Fruit fly (Drosophila melanogaster) whole organism, embryonic: ENCODE measurements around the gene CG42494.

Experiments
- ATbp ChIP-seq: fragments of 200-800 bp; sonication (Bioruptor generic); optimal IDR thresholded peaks from 2 replicates; lab custom pipeline; 2017; ENCODE audit warnings: missing biosample characterization, mild to moderate bottlenecking, missing genetic modification characterization, missing genetic modification reagents
- Bdp1 ChIP-seq: fragments of 200-800 bp; sonication (Bioruptor generic); optimal IDR thresholded peaks from 3 replicates; lab custom pipeline; 2016; ENCODE audit warnings: missing biosample characterization, missing genetic modification characterization
- CG10147 ChIP-seq: fragments of 200-800 bp; sonication (Bioruptor generic); optimal IDR thresholded peaks from 2 replicates; lab custom pipeline; 2019; ENCODE audit warnings: missing biosample characterization, mild to moderate bottlenecking, missing genetic modification characterization, moderate library complexity
- CG10366 ChIP-seq: fragments of 200-800 bp; sonication (Bioruptor generic); IDR thresholded peaks from 2 replicates; pipeline ENCODE4 v1.3.6; 2022; ENCODE audit warnings: missing biosample characterization, missing genetic modification characterization
- CG10959 ChIP-seq: fragments of 200-800 bp; sonication (Bioruptor generic); IDR thresholded peaks from 2 replicates; pipeline ENCODE4 v1.3.6; 2022; ENCODE audit warnings: missing biosample characterization, missing genetic modification characterization
- CG13287 ChIP-seq: fragments of 200-800 bp; sonication (Bioruptor generic); IDR thresholded peaks from 2 replicates; pipeline ENCODE4 v1.3.6; 2022; ENCODE audit warnings: missing biosample characterization, missing genetic modification characterization; ENCODE audit not compliant: partially characterized antibody
- CG15601 ChIP-seq: fragments of 200-800 bp; sonication (Bioruptor generic); optimal IDR thresholded peaks from 3 replicates; lab custom pipeline; 2019; ENCODE audit warnings: missing biosample characterization, mild to moderate bottlenecking, missing genetic modification characterization, moderate library complexity
- CG15696 ChIP-seq: fragments of 200-800 bp; sonication (Bioruptor generic); optimal IDR thresholded peaks from 2 replicates; lab custom pipeline; 2019; ENCODE audit warnings: missing biosample characterization, mild to moderate bottlenecking, missing genetic modification characterization, moderate library complexity
- CG1603 ChIP-seq: fragments of 200-800 bp; sonication (Bioruptor generic); optimal IDR thresholded peaks from 2 replicates; lab custom pipeline; 2019; ENCODE audit warnings: missing biosample characterization, mild to moderate bottlenecking, missing genetic modification characterization, moderate library complexity
- CG1792 ChIP-seq: fragments of 200-800 bp; sonication (Bioruptor generic); optimal IDR thresholded peaks from 2 replicates; lab custom pipeline; 2016; ENCODE audit warnings: missing biosample characterization, missing genetic modification characterization
- CG1832 ChIP-seq: fragments of 200-800 bp; sonication (Bioruptor generic); optimal IDR thresholded peaks from 2 replicates; lab custom pipeline; 2017; ENCODE audit warnings: missing biosample characterization, mild to moderate bottlenecking, missing genetic modification characterization, inconsistent platforms
- CG18476 ChIP-seq: fragments of 200-800 bp; sonication (Bioruptor generic); optimal IDR thresholded peaks from 2 replicates; lab custom pipeline; 2016; ENCODE audit warnings: missing biosample characterization, mild to moderate bottlenecking, missing genetic modification characterization
- CG18764 ChIP-seq: fragments of 200-800 bp; sonication (Bioruptor generic); optimal IDR thresholded peaks from 3 replicates; lab custom pipeline; 2016; ENCODE audit warnings: missing biosample characterization, missing genetic modification characterization
- CG2202 ChIP-seq: fragments of 200-800 bp; sonication (Bioruptor generic); optimal IDR thresholded peaks from 2 replicates; lab custom pipeline; 2018; ENCODE audit warnings: missing biosample characterization, mild to moderate bottlenecking, missing genetic modification characterization
- CG2889 ChIP-seq: fragments of 200-800 bp; sonication (Bioruptor generic); IDR thresholded peaks from 3 replicates; pipeline ENCODE4 v1.3.6; 2022; ENCODE audit warnings: missing biosample characterization, missing genetic modification characterization
- CG34224 ChIP-seq: fragments of 200-800 bp; sonication (Bioruptor generic); IDR thresholded peaks from 3 replicates; pipeline ENCODE4 v1.3.6; 2022; ENCODE audit warnings: missing biosample characterization, missing genetic modification characterization; ENCODE audit not compliant: partially characterized antibody
- CG3847 ChIP-seq: fragments of 200-800 bp; sonication (Bioruptor generic); IDR thresholded peaks from 2 replicates; pipeline ENCODE4 v1.3.6; 2022; ENCODE audit warnings: missing biosample characterization, missing genetic modification characterization
- CG42726 ChIP-seq: fragments of 200-800 bp; sonication (Bioruptor generic); IDR thresholded peaks from 2 replicates; pipeline ENCODE4 v1.3.6; 2022; ENCODE audit warnings: missing biosample characterization, missing genetic modification characterization; ENCODE audit not compliant: partially characterized antibody
- CG5245 ChIP-seq: fragments of 200-800 bp; sonication (Bioruptor generic); optimal IDR thresholded peaks from 3 replicates; lab custom pipeline; 2016; ENCODE audit warnings: missing biosample characterization, missing genetic modification characterization
- CG5953 ChIP-seq: fragments of 200-800 bp; sonication (Bioruptor generic); IDR thresholded peaks from 2 replicates; pipeline ENCODE4 v1.3.6; 2022; ENCODE audit warnings: missing biosample characterization, missing genetic modification characterization
- CG6272 ChIP-seq: fragments of 200-800 bp; sonication (Bioruptor generic); IDR thresholded peaks from 2 replicates; pipeline ENCODE4 v1.3.6; 2022; ENCODE audit warnings: missing biosample characterization, missing genetic modification characterization
- CG7987 ChIP-seq: fragments of 200-800 bp; sonication (Bioruptor generic); optimal IDR thresholded peaks from 2 replicates; lab custom pipeline; 2018; ENCODE audit warnings: missing biosample characterization, mild to moderate bottlenecking, missing genetic modification characterization, moderate library complexity
- CG9215 ChIP-seq: fragments of 200-800 bp; sonication (Bioruptor generic); IDR thresholded peaks from 2 replicates; pipeline ENCODE4 v1.3.6; 2022; ENCODE audit warnings: missing biosample characterization, missing genetic modification characterization
- CG9797 ChIP-seq: fragments of 200-800 bp; sonication (Bioruptor generic); optimal IDR thresholded peaks from 3 replicates; lab custom pipeline; 2018; ENCODE audit warnings: missing biosample characterization, mild to moderate bottlenecking, missing genetic modification characterization
- CkIIα-i1 ChIP-seq: fragments of 200-800 bp; sonication (Bioruptor generic); IDR thresholded peaks from 2 replicates; pipeline ENCODE4 v1.3.6; 2022; ENCODE audit warnings: missing biosample characterization, missing genetic modification characterization
- Dek ChIP-seq: fragments of 200-800 bp; sonication (Bioruptor generic); optimal IDR thresholded peaks from 3 replicates; lab custom pipeline; 2019; ENCODE audit warnings: missing biosample characterization, mild to moderate bottlenecking, missing genetic modification characterization, moderate library complexity
- Gsc ChIP-seq: fragments of 200-800 bp; sonication (Bioruptor generic); IDR thresholded peaks from 2 replicates; pipeline ENCODE4 v1.3.6; 2022; ENCODE audit warnings: missing biosample characterization, missing genetic modification characterization
- HmgZ ChIP-seq: fragments of 200-800 bp; sonication (Bioruptor generic); optimal IDR thresholded peaks from 2 replicates; lab custom pipeline; 2018; ENCODE audit warnings: missing biosample characterization, mild to moderate bottlenecking, missing genetic modification characterization
- Hr78 ChIP-seq, 2 experiments: fragments of 200-800 bp in 1 of 2; fragments of >200 bp in 1 of 2; sonication (Bioruptor generic) in 1 of 2; optimal IDR thresholded peaks; 2 replicates each; lab custom pipeline; 2017 to 2019; ENCODE audit warnings: missing biosample characterization in 2 of 2, missing genetic modification characterization in 2 of 2, mild to moderate bottlenecking in 1 of 2, moderate library complexity in 1 of 2
- Lhr ChIP-seq: fragments of 200-800 bp; sonication (Bioruptor generic); optimal IDR thresholded peaks from 3 replicates; lab custom pipeline; 2017; ENCODE audit warnings: mild to moderate bottlenecking, missing biosample characterization, missing genetic modification reagents, missing genetic modification characterization
- MTF-1 ChIP-seq: fragments of 200-800 bp; sonication (Bioruptor generic); optimal IDR thresholded peaks from 2 replicates; lab custom pipeline; 2018; ENCODE audit warnings: missing biosample characterization, mild to moderate bottlenecking, missing genetic modification characterization, borderline replicate concordance
- NK7.1 ChIP-seq: fragments of 200-800 bp; sonication (Bioruptor generic); optimal IDR thresholded peaks from 3 replicates; lab custom pipeline; 2016; ENCODE audit warnings: missing biosample characterization, missing genetic modification characterization
- Neu2 ChIP-seq: fragments of 200-800 bp; sonication (Bioruptor generic); optimal IDR thresholded peaks from 3 replicates; lab custom pipeline; 2016; ENCODE audit warnings: missing biosample characterization, missing genetic modification characterization, borderline replicate concordance
- Side ChIP-seq: fragments of 200-800 bp; sonication (Bioruptor generic); optimal IDR thresholded peaks from 2 replicates; lab custom pipeline; 2016; ENCODE audit warnings: missing biosample characterization, missing genetic modification characterization
- Sin3A ChIP-seq: fragments of >200 bp; optimal IDR thresholded peaks from 2 replicates; lab custom pipeline; 2018
- ac ChIP-seq: fragments of 200-800 bp; sonication (Bioruptor generic); optimal IDR thresholded peaks from 3 replicates; lab custom pipeline; 2017; ENCODE audit warnings: missing biosample characterization, mild to moderate bottlenecking, missing genetic modification characterization
- chinmo ChIP-seq: fragments of 200-800 bp; sonication (Bioruptor generic); IDR thresholded peaks from 4 replicates; pipeline ENCODE4 v1.3.6; 2022; ENCODE audit warnings: missing biosample characterization, missing genetic modification characterization; ENCODE audit not compliant: partially characterized antibody
- dm ChIP-seq: fragments of 200-800 bp; sonication (Bioruptor generic); optimal IDR thresholded peaks from 3 replicates; lab custom pipeline; 2016; ENCODE audit warnings: missing biosample characterization, missing genetic modification characterization
- en ChIP-seq: fragments of 200-800 bp; sonication (Bioruptor generic); optimal IDR thresholded peaks from 2 replicates; lab custom pipeline; 2016; ENCODE audit warnings: missing biosample characterization, missing genetic modification characterization
- fd64A ChIP-seq: fragments of 200-800 bp; sonication (Bioruptor generic); optimal IDR thresholded peaks from 3 replicates; lab custom pipeline; 2018; ENCODE audit warnings: missing biosample characterization, mild to moderate bottlenecking, missing genetic modification characterization
- hbn ChIP-seq: fragments of 200-800 bp; sonication (Bioruptor generic); IDR thresholded peaks from 2 replicates; pipeline ENCODE4 v1.3.6; 2022; ENCODE audit warnings: missing biosample characterization, missing genetic modification characterization; ENCODE audit not compliant: partially characterized antibody
- knrl ChIP-seq: fragments of 200-800 bp; sonication (Bioruptor generic); IDR thresholded peaks from 3 replicates; pipeline ENCODE4 v1.3.6; 2022; ENCODE audit warnings: missing biosample characterization, missing genetic modification characterization; ENCODE audit not compliant: partially characterized antibody
- nau ChIP-seq: fragments of 200-800 bp; sonication (Bioruptor generic); optimal IDR thresholded peaks from 3 replicates; lab custom pipeline; 2017; ENCODE audit warnings: missing biosample characterization, mild to moderate bottlenecking, missing genetic modification characterization, missing genetic modification reagents
- nom ChIP-seq: fragments of 200-800 bp; sonication (Bioruptor generic); optimal IDR thresholded peaks from 2 replicates; lab custom pipeline; 2017; ENCODE audit warnings: missing biosample characterization, missing genetic modification characterization, mild to moderate bottlenecking, moderate library complexity, missing genetic modification reagents
- odd ChIP-seq: fragments of 200-800 bp; sonication (Bioruptor generic); optimal IDR thresholded peaks from 2 replicates; lab custom pipeline; 2017; ENCODE audit warnings: missing biosample characterization, mild to moderate bottlenecking, missing genetic modification characterization
- ranshi ChIP-seq: fragments of 200-800 bp; sonication (Bioruptor generic); IDR thresholded peaks from 2 replicates; pipeline ENCODE4 v1.3.6; 2022; ENCODE audit warnings: missing biosample characterization, missing genetic modification characterization
- repo ChIP-seq: fragments of 200-800 bp; sonication (Bioruptor generic); optimal IDR thresholded peaks from 2 replicates; lab custom pipeline; 2016; ENCODE audit warnings: missing biosample characterization, missing genetic modification characterization
- stwl ChIP-seq: fragments of 200-800 bp; sonication (Bioruptor generic); optimal IDR thresholded peaks from 3 replicates; lab custom pipeline; 2018; ENCODE audit warnings: missing biosample characterization, mild to moderate bottlenecking, missing genetic modification characterization, moderate library complexity
- vvl ChIP-seq: fragments of 200-800 bp; sonication (Bioruptor generic); IDR thresholded peaks from 2 replicates; pipeline ENCODE4 v1.3.6; 2022; ENCODE audit warnings: missing biosample characterization, missing genetic modification characterization

Gene CG42494

DNA sequence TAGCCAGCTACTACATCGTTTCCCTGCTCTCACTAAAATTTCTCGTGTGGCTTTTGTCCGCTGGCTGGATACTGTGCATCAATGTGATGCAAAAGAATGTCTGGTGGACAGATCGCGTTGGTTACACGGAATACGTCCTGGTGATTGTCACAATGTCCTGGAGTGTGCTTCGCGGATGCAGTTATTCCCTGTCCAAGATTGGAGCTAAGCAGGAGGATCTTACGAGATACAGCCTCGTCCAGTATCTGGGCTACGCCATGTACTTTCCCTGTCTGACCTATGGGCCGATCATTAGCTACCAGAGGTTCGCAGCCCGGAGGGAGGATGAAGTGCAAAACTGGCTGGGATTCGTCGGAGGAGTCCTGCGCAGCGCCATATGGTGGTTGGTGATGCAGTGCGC, 21.6 kb upstream of the CG42494 start:
- TF ChIP-seq stwl (tag; lab: Kevin White, UChicago) (no peak), MTF-1 (GFP tag; lab: Kevin White, UChicago) (no peak), CG1792 (GFP tag; lab: Kevin White, UChicago) (no peak)

DNA sequence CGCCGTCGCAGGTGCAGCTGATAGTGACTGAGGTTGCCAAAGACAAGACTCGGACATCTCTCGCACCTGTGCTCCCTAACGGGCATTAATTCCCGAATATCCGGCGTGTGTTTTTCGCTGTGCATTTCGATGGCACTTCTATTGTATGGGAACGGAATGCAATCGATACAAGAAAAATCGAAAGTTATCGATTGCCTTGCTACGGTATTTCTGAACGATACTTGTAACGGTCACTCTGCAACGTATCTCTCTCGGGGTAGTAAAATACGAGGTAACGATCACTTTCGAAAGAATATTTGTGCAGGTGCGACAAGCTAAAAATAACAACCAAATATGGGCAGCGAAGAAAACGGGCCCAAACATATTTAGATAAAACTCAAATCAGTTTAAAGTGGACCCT, 19.3 kb upstream of the CG42494 start, which contains the start of gene CG32280:
CG32280 (plus strand) TSS at position 231 of the 400 bp plus-strand sequence.
- peak; percentile 26 for TF ChIP-seq dm
- no peak for TF ChIP-seq Bdp1
- no peak for TF ChIP-seq en (GFP tag; lab: Kevin White, UChicago)
- TF ChIP-seq vvl, result peak; percentile 50
- no peak for TF ChIP-seq repo (GFP tag; lab: Kevin White, UChicago)
- TF ChIP-seq CG15601 (tag; lab: Kevin White, UChicago), result no peak
- TF ChIP-seq CG18476, result no peak
- no peak for TF ChIP-seq CG10147 (GFP tag; lab: Kevin White, UChicago)
- TF ChIP-seq CG6272 (GFP tag; lab: Robert Waterston, UW), result 0 out of 2 replicates have a peak, but pooled peaks have one; percentile 36
- peak; percentile 91 for TF ChIP-seq hbn (GFP tag; lab: Robert Waterston, UW)
- TF ChIP-seq Lhr (GFP tag; lab: Kevin White, UChicago), result no peak
- peak; percentile 90 for TF ChIP-seq CG34224 (GFP tag; lab: Robert Waterston, UW)
- TF ChIP-seq CG5245 (GFP tag; lab: Kevin White, UChicago), result no peak
- no peak for TF ChIP-seq CG18764
- TF ChIP-seq nau, result no peak
- peak; percentile 92; the same call in 3 of the 4 replicates for TF ChIP-seq chinmo
- TF ChIP-seq NK7.1, result no peak
- no peak for TF ChIP-seq Dek (tag; lab: Kevin White, UChicago)
- TF ChIP-seq CG15696 (tag; lab: Kevin White, UChicago), result no peak
- TF ChIP-seq CG1603 (tag; lab: Kevin White, UChicago), result peak; percentile 68
- TF ChIP-seq ATbp (GFP tag; lab: Kevin White, UChicago), result no peak
- TF ChIP-seq CG42726 (GFP tag; lab: Robert Waterston, UW), result peak; percentile 76; the same call in 1 of the 2 replicates
- no peak for TF ChIP-seq CG7987 (GFP tag; lab: Kevin White, UChicago)
- no peak for TF ChIP-seq CG1832 (GFP tag; lab: Kevin White, UChicago)
- no peak for TF ChIP-seq Side (GFP tag; lab: Kevin White, UChicago)
- TF ChIP-seq CkIIα-i1 (GFP tag; lab: Robert Waterston, UW), result no peak
- peak; percentile 41; the same call in 1 of the 2 replicates for TF ChIP-seq CG3847 (GFP tag; lab: Robert Waterston, UW)
- TF ChIP-seq CG10959 (GFP tag; lab: Robert Waterston, UW), result no peak
- no peak for TF ChIP-seq CG5953
- TF ChIP-seq HmgZ, result peak; percentile 59
- TF ChIP-seq CG13287 (GFP tag; lab: Robert Waterston, UW), result peak; percentile 91
- TF ChIP-seq Hr78 (GFP tag; optimal IDR thresholded peaks at IDR 0.05; lab: Kevin White, UChicago), result no peak
- no peak for TF ChIP-seq odd (GFP tag; lab: Kevin White, UChicago)
- no peak for TF ChIP-seq CG10366 (GFP tag; lab: Robert Waterston, UW)
- TF ChIP-seq ac (GFP tag; lab: Kevin White, UChicago), result no peak
- peak; percentile 77 for TF ChIP-seq CG9797
- TF ChIP-seq Neu2 (GFP tag; lab: Kevin White, UChicago), result no peak
- peak; percentile 80 for TF ChIP-seq knrl (GFP tag; lab: Robert Waterston, UW)
- no peak for TF ChIP-seq nom
- TF ChIP-seq CG2202 (tag; lab: Kevin White, UChicago), result no peak
- no peak for TF ChIP-seq CG9215 (GFP tag; lab: Robert Waterston, UW)
- no peak for TF ChIP-seq fd64A (GFP tag; lab: Kevin White, UChicago)
- TF ChIP-seq CG2889 (GFP tag; lab: Robert Waterston, UW), result no peak
- no peak for TF ChIP-seq ranshi (GFP tag; lab: Robert Waterston, UW)
- TF ChIP-seq Sin3A (lab: Kevin White, UChicago), result peak; percentile 41
- TF ChIP-seq Gsc (GFP tag; lab: Robert Waterston, UW), result no peak
